Worm (Caenorhabditis elegans) whole organism, L3 larva: ENCODE data around the gene Y62F5A.12.

ENCODE experiments used
- R02D3.7 ChIP-seq: fragments of 150-350 bp; optimal IDR thresholded peaks from 2 replicates; lab custom pipeline; 2014; ENCODE audit warnings: missing biosample characterization, missing genetic modification characterization
- ama-1 ChIP-seq: fragments of 150-350 bp; optimal IDR thresholded peaks from 2 replicates; lab custom pipeline; 2018
- ceh-28 ChIP-seq: fragments of 150-350 bp; optimal IDR thresholded peaks from 2 replicates; lab custom pipeline; 2014; ENCODE audit warnings: missing biosample characterization, missing genetic modification reagents, missing genetic modification characterization
- ceh-9 ChIP-seq: sonication (generic microtip); optimal IDR thresholded peaks from 2 replicates; lab custom pipeline; 2018; ENCODE audit warnings: missing biosample characterization, missing genetic modification characterization
- egl-27 ChIP-seq: sonication (generic microtip); optimal IDR thresholded peaks from 4 replicates; lab custom pipeline; 2017; ENCODE audit warnings: missing biosample characterization, missing genetic modification reagents, missing genetic modification characterization
- elt-1 ChIP-seq: fragments of 150-350 bp; optimal IDR thresholded peaks from 2 replicates; lab custom pipeline; 2014; ENCODE audit warnings: missing biosample characterization, missing genetic modification characterization
- nhr-43 ChIP-seq: sonication (generic microtip); optimal IDR thresholded peaks from 2 replicates; lab custom pipeline; 2016; ENCODE audit warnings: mild to moderate bottlenecking, missing genetic modification characterization, missing compliant biosample characterization; ENCODE audit not compliant: poor library complexity, severe bottlenecking
- pha-4 ChIP-seq: fragments of 150-350 bp; optimal IDR thresholded peaks from 2 replicates; lab custom pipeline; 2014; ENCODE audit warnings: missing biosample characterization, missing genetic modification reagents, missing genetic modification characterization
- pqm-1 ChIP-seq: fragments of 150-350 bp; optimal IDR thresholded peaks from 2 replicates; lab custom pipeline; 2017; ENCODE audit warnings: missing biosample characterization, missing genetic modification characterization, inconsistent platforms

ce11 chrII:11535924-11536323, 1.6 kb upstream of the Y62F5A.12 start:
- TF ChIP-seq R02D3.7 (tag; lab: Kevin White, UChicago): no peak
- no peak for TF ChIP-seq pqm-1
- no peak for TF ChIP-seq ceh-28 (tag; lab: Kevin White, UChicago)
- no peak for TF ChIP-seq pha-4
- no peak for TF ChIP-seq ama-1 (lab: Kevin White, UChicago)
- no peak for TF ChIP-seq egl-27 (tag; lab: Kevin White, UChicago)
- no peak for TF ChIP-seq ceh-9 (tag; lab: Kevin White, UChicago)
- TF ChIP-seq elt-1: no peak
- TF ChIP-seq nhr-43 (tag; lab: Kevin White, UChicago): no peak
